Worm (Caenorhabditis elegans) whole organism, midembryonic: ENCODE results near the gene F31E3.6.

ENCODE experiments used
- cog-1 ChIP-seq: sonication (generic microtip); optimal IDR thresholded peaks from 2 replicates; lab custom pipeline; 2016; ENCODE audit warnings: missing genetic modification characterization, missing compliant biosample characterization
- flt-1 ChIP-seq: fragments of 200-800 bp; sonication (Bioruptor generic); IDR thresholded peaks from 2 replicates; pipeline ENCODE4 v1.3.6; 2022; ENCODE audit warnings: missing genetic modification characterization, missing compliant biosample characterization
- klf-2 ChIP-seq: fragments of 200-800 bp; sonication (Bioruptor generic); conservative IDR thresholded peaks from 2 replicates; pipeline ENCODE4 v1.3.6; 2022; ENCODE audit warnings: missing genetic modification reagents, missing genetic modification characterization, missing compliant biosample characterization
- med-1 ChIP-seq: sonication (generic microtip); optimal IDR thresholded peaks from 2 replicates; lab custom pipeline; 2017; ENCODE audit warnings: missing genetic modification characterization, mild to moderate bottlenecking, missing compliant biosample characterization, antibody characterized with exemption, missing genetic modification reagents; ENCODE audit not compliant: insufficient read depth
- ref-1 ChIP-seq: fragments of 200-800 bp; sonication (Bioruptor generic); conservative IDR thresholded peaks from 2 replicates; pipeline ENCODE4 v1.3.6; 2022; ENCODE audit warnings: missing genetic modification reagents, missing genetic modification characterization, missing compliant biosample characterization
- tab-1 ChIP-seq: fragments of 200-800 bp; sonication (Bioruptor generic); IDR thresholded peaks from 2 replicates; pipeline ENCODE4 v1.3.6; 2022; ENCODE audit warnings: missing genetic modification characterization, missing compliant biosample characterization
- ztf-29 ChIP-seq: fragments of 200-800 bp; sonication (Bioruptor generic); IDR thresholded peaks from 2 replicates; pipeline ENCODE4 v1.3.6; 2022; ENCODE audit warnings: missing genetic modification reagents, missing genetic modification characterization, missing compliant biosample characterization

- TF ChIP-seq med-1 (GFP tag; lab: Kevin White, UChicago) (no peak), klf-2 (GFP tag; lab: Robert Waterston, UW) (no peak), ref-1 (GFP tag; lab: Robert Waterston, UW) (no peak), tab-1 (no peak), cog-1 (tag; lab: Kevin White, UChicago) (peak; percentile 85), flt-1 (GFP tag; lab: Robert Waterston, UW) (0 out of 2 replicates have a peak, but pooled peaks have one; percentile 5), ztf-29 (GFP tag; lab: Robert Waterston, UW) (no peak)
These were observed 3.0 kb upstream of the F31E3.6 start for ce11 chrIII:6978875-6979274.
